Worm (Caenorhabditis elegans) whole organism, L3 larva: ENCODE data around the gene ttr-29.

Experiments used
- egl-5 ChIP-seq: fragments of 150-350 bp; optimal IDR thresholded peaks from 2 replicates; lab custom pipeline; 2017; ENCODE audit warnings: missing biosample characterization, missing genetic modification reagents, missing genetic modification characterization, inconsistent platforms
- elt-3 ChIP-seq, 3 experiments: fragments of 150-350 bp in 1 of 3; sonication (generic microtip) in 2 of 3; optimal IDR thresholded peaks; 2 replicates in 2 of 3; 4 replicates in 1 of 3; lab custom pipeline; 2014 to 2017; ENCODE audit warnings: missing biosample characterization in 3 of 3, missing genetic modification characterization in 3 of 3
- fos-1 ChIP-seq: fragments of 150-350 bp; optimal IDR thresholded peaks from 2 replicates; lab custom pipeline; 2014; ENCODE audit warnings: missing biosample characterization, missing genetic modification characterization
- lin-39 ChIP-seq: fragments of 150-350 bp; optimal IDR thresholded peaks from 2 replicates; lab custom pipeline; 2018; ENCODE audit warnings: missing biosample characterization, missing genetic modification reagents, missing genetic modification characterization
- lsy-12 ChIP-seq: sonication (generic microtip); optimal IDR thresholded peaks from 2 replicates; lab custom pipeline; 2016; ENCODE audit warnings: mild to moderate bottlenecking, missing genetic modification characterization, missing compliant biosample characterization
- nhr-11 ChIP-seq: fragments of 150-350 bp; optimal IDR thresholded peaks from 2 replicates; lab custom pipeline; 2014; ENCODE audit warnings: missing biosample characterization, missing genetic modification characterization
- pqm-1 ChIP-seq: fragments of 150-350 bp; optimal IDR thresholded peaks from 2 replicates; lab custom pipeline; 2017; ENCODE audit warnings: missing biosample characterization, missing genetic modification characterization, inconsistent platforms
- unc-39 ChIP-seq: sonication (generic microtip); optimal IDR thresholded peaks from 4 replicates; lab custom pipeline; 2017; ENCODE audit warnings: missing biosample characterization, missing genetic modification characterization
- ztf-11 ChIP-seq: fragments of 150-350 bp; optimal IDR thresholded peaks from 2 replicates; lab custom pipeline; 2014; ENCODE audit warnings: missing biosample characterization, missing genetic modification characterization

DNA sequence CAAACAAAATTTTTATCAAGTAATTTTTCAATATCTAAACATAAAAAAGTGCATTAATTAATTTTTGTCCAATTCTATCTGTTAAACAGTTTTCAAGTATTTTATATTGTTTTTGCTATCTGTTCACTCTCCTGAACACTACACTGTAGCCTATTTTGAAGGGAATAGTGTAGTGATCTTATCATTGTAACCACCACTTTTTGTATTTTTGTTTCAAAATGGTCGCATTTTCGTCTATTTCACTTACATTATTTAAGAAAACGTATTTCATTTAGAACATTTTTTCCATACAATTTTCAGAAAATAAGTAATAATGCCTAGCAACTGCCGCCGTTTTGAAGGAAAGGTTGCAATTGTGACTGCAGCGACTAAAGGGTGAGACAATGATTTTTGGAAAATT is 15.7 kb upstream of the ttr-29 start, which contains the start of gene dhrs-4:
- TF ChIP-seq pqm-1 (tag; lab: Kevin White, UChicago), result peak; percentile 10
- no peak for TF ChIP-seq lsy-12
- no peak for TF ChIP-seq unc-39 (tag; lab: Kevin White, UChicago)
- no peak for TF ChIP-seq fos-1 (tag; lab: Kevin White, UChicago)
- TF ChIP-seq egl-5 (tag; lab: Kevin White, UChicago), result no peak
- TF ChIP-seq nhr-11 (tag; lab: Kevin White, UChicago), result no peak
- no peak for TF ChIP-seq ztf-11 (tag; lab: Kevin White, UChicago)
- no peak for TF ChIP-seq elt-3 (tag; optimal IDR thresholded peaks at IDR 0.05; lab: Kevin White, UChicago)
- TF ChIP-seq lin-39 (tag; lab: Kevin White, UChicago), result no peak
